Fruit fly (Drosophila melanogaster) whole organism, embryonic: Measurements from ENCODE around the gene Sr-CIII.

Source experiments
- CG10979 ChIP-seq: fragments of 200-800 bp; sonication (Bioruptor generic); optimal IDR thresholded peaks from 2 replicates; lab custom pipeline; 2018; ENCODE audit warnings: missing biosample characterization, mild to moderate bottlenecking, missing genetic modification characterization, moderate library complexity
- CG11247 ChIP-seq: fragments of 200-800 bp; sonication (Bioruptor generic); IDR thresholded peaks from 2 replicates; pipeline ENCODE4 v1.3.6; 2022; ENCODE audit warnings: missing biosample characterization, missing genetic modification characterization
- CG11504 ChIP-seq: fragments of 200-800 bp; sonication (Bioruptor generic); optimal IDR thresholded peaks from 3 replicates; lab custom pipeline; 2019; ENCODE audit warnings: missing biosample characterization, mild to moderate bottlenecking, missing genetic modification characterization, moderate library complexity
- CG12236 ChIP-seq: fragments of 200-800 bp; sonication (Bioruptor generic); optimal IDR thresholded peaks from 2 replicates; lab custom pipeline; 2016; ENCODE audit warnings: missing biosample characterization, missing genetic modification characterization
- CG12299 ChIP-seq: fragments of 200-800 bp; sonication (Bioruptor generic); optimal IDR thresholded peaks from 2 replicates; lab custom pipeline; 2018; ENCODE audit warnings: missing biosample characterization, mild to moderate bottlenecking, missing genetic modification characterization
- CG1233 ChIP-seq: fragments of 200-800 bp; sonication (Bioruptor generic); optimal IDR thresholded peaks from 4 replicates; lab custom pipeline; 2018; ENCODE audit warnings: missing biosample characterization, mild to moderate bottlenecking, missing genetic modification characterization
- CG12391 ChIP-seq: fragments of 200-800 bp; sonication (Bioruptor generic); optimal IDR thresholded peaks from 3 replicates; lab custom pipeline; 2018; ENCODE audit warnings: missing biosample characterization, mild to moderate bottlenecking, missing genetic modification characterization, moderate library complexity
- CG15011 ChIP-seq: fragments of 200-800 bp; sonication (Bioruptor generic); optimal IDR thresholded peaks from 3 replicates; lab custom pipeline; 2018; ENCODE audit warnings: missing biosample characterization, mild to moderate bottlenecking, missing genetic modification characterization
- CG16779 ChIP-seq: fragments of 200-800 bp; sonication (Bioruptor generic); IDR thresholded peaks from 2 replicates; pipeline ENCODE4 v1.3.6; 2022; ENCODE audit warnings: missing biosample characterization, missing genetic modification characterization
- CG18262 ChIP-seq: fragments of 200-800 bp; optimal IDR thresholded peaks from 3 replicates; lab custom pipeline; 2019; ENCODE audit warnings: missing biosample characterization, mild to moderate bottlenecking, missing genetic modification characterization, moderate library complexity
- CG18764 ChIP-seq: fragments of 200-800 bp; sonication (Bioruptor generic); optimal IDR thresholded peaks from 3 replicates; lab custom pipeline; 2016; ENCODE audit warnings: missing biosample characterization, missing genetic modification characterization
- CG34422 ChIP-seq: fragments of 200-800 bp; sonication (Bioruptor generic); IDR thresholded peaks from 3 replicates; pipeline ENCODE4 v1.3.6; 2022; ENCODE audit warnings: missing biosample characterization, missing genetic modification characterization
- CG4730 ChIP-seq: fragments of 200-800 bp; sonication (Bioruptor generic); IDR thresholded peaks from 2 replicates; pipeline ENCODE4 v1.3.6; 2022; ENCODE audit warnings: missing biosample characterization, missing genetic modification characterization
- CG5180 ChIP-seq: fragments of 200-800 bp; sonication (Bioruptor generic); optimal IDR thresholded peaks from 3 replicates; lab custom pipeline; 2017; ENCODE audit warnings: missing biosample characterization, missing genetic modification characterization, mild to moderate bottlenecking, moderate library complexity, missing genetic modification reagents
- CG5953 ChIP-seq: fragments of 200-800 bp; sonication (Bioruptor generic); IDR thresholded peaks from 2 replicates; pipeline ENCODE4 v1.3.6; 2022; ENCODE audit warnings: missing biosample characterization, missing genetic modification characterization
- CG8359 ChIP-seq: fragments of 200-800 bp; sonication (Bioruptor generic); optimal IDR thresholded peaks from 2 replicates; lab custom pipeline; 2017; ENCODE audit warnings: missing biosample characterization, mild to moderate bottlenecking, missing genetic modification characterization, borderline replicate concordance
- CG8388 ChIP-seq: fragments of 200-800 bp; sonication (Bioruptor generic); optimal IDR thresholded peaks from 2 replicates; lab custom pipeline; 2019; ENCODE audit warnings: missing biosample characterization, mild to moderate bottlenecking, missing genetic modification characterization, moderate library complexity
- CG9609 ChIP-seq: fragments of 200-800 bp; sonication (Bioruptor generic); optimal IDR thresholded peaks from 3 replicates; lab custom pipeline; 2016; ENCODE audit warnings: missing biosample characterization, missing genetic modification characterization
- Doc3 ChIP-seq: fragments of 200-800 bp; sonication (Bioruptor generic); IDR thresholded peaks from 3 replicates; pipeline ENCODE4 v1.3.6; 2022; ENCODE audit warnings: missing biosample characterization, missing genetic modification characterization; ENCODE audit not compliant: partially characterized antibody
- E2f2 ChIP-seq: fragments of 200-800 bp; sonication (Bioruptor generic); IDR thresholded peaks from 2 replicates; pipeline ENCODE4 v1.3.6; 2022; ENCODE audit warnings: missing biosample characterization, missing genetic modification characterization
- Jarid2 ChIP-seq: fragments of 200-800 bp; sonication (Bioruptor generic); optimal IDR thresholded peaks from 3 replicates; lab custom pipeline; 2017; ENCODE audit warnings: mild to moderate bottlenecking, missing biosample characterization, missing genetic modification reagents, missing genetic modification characterization
- Lim3 ChIP-seq: fragments of 200-800 bp; sonication (Bioruptor generic); IDR thresholded peaks from 2 replicates; pipeline ENCODE4 v1.3.6; 2022; ENCODE audit warnings: missing biosample characterization, missing genetic modification characterization
- Oli ChIP-seq: fragments of 200-800 bp; sonication (Bioruptor generic); optimal IDR thresholded peaks from 2 replicates; lab custom pipeline; 2018; ENCODE audit warnings: missing biosample characterization, mild to moderate bottlenecking, missing genetic modification characterization, moderate library complexity
- Ravus ChIP-seq: fragments of 200-800 bp; sonication (Bioruptor generic); IDR thresholded peaks from 2 replicates; pipeline ENCODE4 v1.3.6; 2022; ENCODE audit warnings: missing biosample characterization, missing genetic modification characterization
- Scr ChIP-seq: fragments of 200-800 bp; sonication (Bioruptor generic); IDR thresholded peaks from 2 replicates; pipeline ENCODE4 v1.3.6; 2022; ENCODE audit warnings: missing biosample characterization, missing genetic modification characterization; ENCODE audit not compliant: partially characterized antibody
- Side ChIP-seq: fragments of 200-800 bp; sonication (Bioruptor generic); optimal IDR thresholded peaks from 2 replicates; lab custom pipeline; 2016; ENCODE audit warnings: missing biosample characterization, missing genetic modification characterization
- Ssrp ChIP-seq: fragments of 200-800 bp; sonication (Bioruptor generic); optimal IDR thresholded peaks from 2 replicates; lab custom pipeline; 2018; ENCODE audit warnings: missing biosample characterization, mild to moderate bottlenecking, missing genetic modification characterization, moderate library complexity
- Stat92E ChIP-seq, 3 experiments: fragments of >200 bp in 2 of 3; fragments of 200-800 bp in 1 of 3; sonication (Bioruptor generic) in 1 of 3; optimal IDR thresholded peaks; 2 replicates each; lab custom pipeline; 2017 to 2019; ENCODE audit warnings: missing biosample characterization in 3 of 3, missing genetic modification characterization in 3 of 3, mild to moderate bottlenecking in 1 of 3, moderate library complexity in 1 of 3
- TFAM ChIP-seq: fragments of 200-800 bp; sonication (Bioruptor generic); optimal IDR thresholded peaks from 2 replicates; lab custom pipeline; 2017; ENCODE audit warnings: missing biosample characterization, missing genetic modification characterization, inconsistent platforms
- Xbp1 ChIP-seq: fragments of 200-800 bp; sonication (Bioruptor generic); optimal IDR thresholded peaks from 3 replicates; lab custom pipeline; 2016; ENCODE audit warnings: missing biosample characterization, mild to moderate bottlenecking, missing genetic modification characterization
- al ChIP-seq: fragments of 200-800 bp; sonication (Bioruptor generic); IDR thresholded peaks from 2 replicates; pipeline ENCODE4 v1.3.6; 2022; ENCODE audit warnings: missing biosample characterization, missing genetic modification characterization
- ap ChIP-seq: fragments of 200-800 bp; sonication (Bioruptor generic); IDR thresholded peaks from 2 replicates; pipeline ENCODE4 v1.3.6; 2022; ENCODE audit warnings: missing biosample characterization, missing genetic modification characterization
- cas ChIP-seq: fragments of 200-800 bp; sonication (Bioruptor generic); IDR thresholded peaks from 2 replicates; pipeline ENCODE4 v1.3.6; 2022; ENCODE audit warnings: missing biosample characterization, missing genetic modification characterization
- chm ChIP-seq: fragments of 200-800 bp; sonication (Bioruptor generic); IDR thresholded peaks from 2 replicates; pipeline ENCODE4 v1.3.6; 2022; ENCODE audit warnings: missing biosample characterization, missing genetic modification characterization
- crp ChIP-seq, 2 experiments: fragments of 200-800 bp; sonication (Bioruptor generic); optimal IDR thresholded peaks; 2 replicates in 1 of 2; 3 replicates in 1 of 2; lab custom pipeline; 2017; ENCODE audit warnings: missing biosample characterization in 2 of 2, missing genetic modification characterization in 2 of 2, mild to moderate bottlenecking in 1 of 2, moderate library complexity in 1 of 2
- dati ChIP-seq: fragments of 200-800 bp; sonication (Bioruptor generic); IDR thresholded peaks from 2 replicates; pipeline ENCODE4 v1.3.6; 2022; ENCODE audit warnings: missing biosample characterization, missing genetic modification characterization
- fru ChIP-seq: fragments of >200 bp; optimal IDR thresholded peaks from 2 replicates; lab custom pipeline; 2017
- gt ChIP-seq: fragments of 200-800 bp; sonication (Bioruptor generic); IDR thresholded peaks from 2 replicates; pipeline ENCODE4 v1.3.6; 2022; ENCODE audit warnings: missing biosample characterization, missing genetic modification characterization
- insv ChIP-seq, 2 experiments: fragments of 200-800 bp; sonication (Bioruptor generic); optimal IDR thresholded peaks; 3 replicates each; lab custom pipeline; 2016 to 2018; ENCODE audit warnings: missing biosample characterization in 2 of 2, missing genetic modification characterization in 2 of 2
- klu ChIP-seq: fragments of 200-800 bp; sonication (Bioruptor generic); IDR thresholded peaks from 2 replicates; pipeline ENCODE4 v1.3.6; 2022; ENCODE audit warnings: missing biosample characterization, missing genetic modification characterization
- lilli ChIP-seq: fragments of 200-800 bp; sonication (Bioruptor generic); optimal IDR thresholded peaks from 3 replicates; lab custom pipeline; 2016; ENCODE audit warnings: missing biosample characterization, missing genetic modification characterization
- nau ChIP-seq: fragments of 200-800 bp; sonication (Bioruptor generic); optimal IDR thresholded peaks from 3 replicates; lab custom pipeline; 2017; ENCODE audit warnings: missing biosample characterization, mild to moderate bottlenecking, missing genetic modification characterization, missing genetic modification reagents
- odd ChIP-seq: fragments of 200-800 bp; sonication (Bioruptor generic); optimal IDR thresholded peaks from 2 replicates; lab custom pipeline; 2017; ENCODE audit warnings: missing biosample characterization, mild to moderate bottlenecking, missing genetic modification characterization
- psq ChIP-seq: fragments of 200-800 bp; sonication (Bioruptor generic); optimal IDR thresholded peaks from 2 replicates; lab custom pipeline; 2017; ENCODE audit warnings: missing biosample characterization, missing genetic modification characterization
- rib ChIP-seq: fragments of 200-800 bp; sonication (Bioruptor generic); IDR thresholded peaks from 2 replicates; pipeline ENCODE4 v1.3.6; 2022; ENCODE audit warnings: missing biosample characterization, missing genetic modification characterization
- run ChIP-seq: fragments of 200-800 bp; sonication (Bioruptor generic); optimal IDR thresholded peaks from 3 replicates; lab custom pipeline; 2018; ENCODE audit warnings: missing biosample characterization, mild to moderate bottlenecking, missing genetic modification characterization
- sna ChIP-seq: fragments of 200-800 bp; sonication (Bioruptor generic); IDR thresholded peaks from 2 replicates; pipeline ENCODE4 v1.3.6; 2022; ENCODE audit warnings: missing biosample characterization, missing genetic modification characterization; ENCODE audit not compliant: partially characterized antibody
- sqz ChIP-seq: fragments of 200-800 bp; sonication (Bioruptor generic); optimal IDR thresholded peaks from 3 replicates; lab custom pipeline; 2018; ENCODE audit warnings: missing biosample characterization, mild to moderate bottlenecking, missing genetic modification characterization
- sr ChIP-seq: fragments of 200-800 bp; sonication (Bioruptor generic); IDR thresholded peaks from 3 replicates; pipeline ENCODE4 v1.3.6; 2022; ENCODE audit warnings: missing biosample characterization, missing genetic modification characterization
- unc-4 ChIP-seq: fragments of 200-800 bp; sonication (Bioruptor generic); IDR thresholded peaks from 2 replicates; pipeline ENCODE4 v1.3.6; 2022; ENCODE audit warnings: missing biosample characterization, missing genetic modification characterization; ENCODE audit not compliant: partially characterized antibody

Gene Sr-CIII

DNA sequence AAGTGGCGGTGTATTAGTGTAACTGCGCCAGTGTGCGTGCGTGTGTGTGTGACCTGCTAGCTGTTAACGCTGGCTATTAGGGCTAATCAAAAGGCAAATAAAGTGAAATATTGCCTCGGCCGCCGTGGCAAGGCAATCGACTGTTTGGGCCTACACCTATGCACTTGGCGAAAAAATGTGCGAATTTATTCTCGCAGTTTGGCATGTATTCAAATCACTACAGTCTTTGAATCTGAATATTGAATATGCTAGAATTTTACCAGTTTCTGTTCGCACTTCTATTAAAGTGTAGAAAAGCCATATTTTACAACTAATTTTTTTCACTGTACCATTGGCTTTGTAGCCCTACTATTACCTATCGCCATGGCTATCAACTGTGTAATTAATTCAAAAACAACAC is 39.4 kb upstream of the Sr-CIII start (continued):
- TF ChIP-seq E2f2 (GFP tag; lab: Robert Waterston, UW): peak; percentile 53
- TF ChIP-seq CG1233 (GFP tag; lab: Kevin White, UChicago): peak; percentile 52
- TF ChIP-seq sr (GFP tag; lab: Robert Waterston, UW): peak; percentile 59; the same call in 1 of the 3 replicates
- peak; percentile 44 for TF ChIP-seq odd
- no peak for TF ChIP-seq Scr (GFP tag; lab: Robert Waterston, UW)
- no peak for TF ChIP-seq unc-4 (GFP tag; lab: Robert Waterston, UW)
- peak; percentile 39; the same call in 1 of the 2 replicates for TF ChIP-seq gt (GFP tag; lab: Robert Waterston, UW)
- TF ChIP-seq CG8359 (GFP tag; lab: Kevin White, UChicago): peak; percentile 9
- TF ChIP-seq Oli (tag; lab: Kevin White, UChicago): peak; percentile 81
- peak; percentile 33 for TF ChIP-seq CG18764 (GFP tag; lab: Kevin White, UChicago)
- peak; percentile 57 for TF ChIP-seq run (tag; lab: Kevin White, UChicago)
- TF ChIP-seq lilli: peak; percentile 59
- TF ChIP-seq Stat92E (GFP tag; optimal IDR thresholded peaks at IDR 0.05; lab: Kevin White, UChicago): no peak
- peak; percentile 51 for TF ChIP-seq CG18262 (tag; lab: Kevin White, UChicago)
- TF ChIP-seq insv (GFP tag; optimal IDR thresholded peaks at IDR 0.05; lab: Kevin White, UChicago): no peak
- TF ChIP-seq Side (GFP tag; lab: Kevin White, UChicago): peak; percentile 57
- no peak for TF ChIP-seq sna
- TF ChIP-seq CG10979 (tag; lab: Kevin White, UChicago): peak; percentile 58
- TF ChIP-seq CG8388: peak; percentile 40
- TF ChIP-seq fru: no peak
- 0 out of 2 replicates have a peak, but pooled peaks have one; percentile 32 for TF ChIP-seq dati (GFP tag; lab: Robert Waterston, UW)
- peak; percentile 47; the same call in 1 of the 2 replicates for TF ChIP-seq CG16779 (GFP tag; lab: Robert Waterston, UW)
- peak; percentile 76 for TF ChIP-seq CG4730
- TF ChIP-seq cas (GFP tag; lab: Robert Waterston, UW): 0 out of 2 replicates have a peak, but pooled peaks have one; percentile 19
- peak; percentile 63 for TF ChIP-seq ap (GFP tag; lab: Robert Waterston, UW)
- peak; percentile 81 for TF ChIP-seq CG12391 (tag; lab: Kevin White, UChicago)
- peak; percentile 80 for TF ChIP-seq CG11504
- peak; percentile 53 for TF ChIP-seq Ssrp (tag; lab: Kevin White, UChicago)
- TF ChIP-seq CG34422 (GFP tag; lab: Robert Waterston, UW): peak; percentile 75
- no peak for TF ChIP-seq Doc3
- TF ChIP-seq CG11247: peak; percentile 88
- peak; percentile 43 for TF ChIP-seq CG5180 (GFP tag; lab: Kevin White, UChicago)
- TF ChIP-seq CG9609: peak; percentile 85
- peak; percentile 25 for TF ChIP-seq nau (GFP tag; lab: Kevin White, UChicago)
- no peak for TF ChIP-seq sqz (GFP tag; lab: Kevin White, UChicago)
- TF ChIP-seq Lim3 (GFP tag; lab: Robert Waterston, UW): peak; percentile 77
- no peak for TF ChIP-seq psq (GFP tag; lab: Kevin White, UChicago)
- peak; percentile 69 for TF ChIP-seq CG5953 (GFP tag; lab: Robert Waterston, UW)
- peak; percentile 59 for TF ChIP-seq al (GFP tag; lab: Robert Waterston, UW)
- no peak for TF ChIP-seq crp (GFP tag; optimal IDR thresholded peaks at IDR 0.05; lab: Kevin White, UChicago)
- TF ChIP-seq rib (GFP tag; lab: Robert Waterston, UW): no peak
- TF ChIP-seq Jarid2 (GFP tag; lab: Kevin White, UChicago): peak; percentile 10
- peak; percentile 72 for TF ChIP-seq chm (GFP tag; lab: Robert Waterston, UW)
- TF ChIP-seq TFAM (GFP tag; lab: Kevin White, UChicago): no peak
- TF ChIP-seq CG12299 (tag; lab: Kevin White, UChicago): peak; percentile 2
- TF ChIP-seq Ravus: peak; percentile 60
- peak; percentile 69 for TF ChIP-seq klu (GFP tag; lab: Robert Waterston, UW)
- TF ChIP-seq CG12236 (GFP tag; lab: Kevin White, UChicago): peak; percentile 55
- peak; percentile 70 for TF ChIP-seq Xbp1 (GFP tag; lab: Kevin White, UChicago)
- peak; percentile 25 for TF ChIP-seq CG15011 (GFP tag; lab: Kevin White, UChicago)
